Fruit fly (Drosophila melanogaster) whole organism, embryonic: ENCODE measurements around the gene Bap111.

Experiments
- ATbp ChIP-seq: fragments of 200-800 bp; sonication (Bioruptor generic); optimal IDR thresholded peaks from 2 replicates; lab custom pipeline; 2017; ENCODE audit warnings: missing biosample characterization, mild to moderate bottlenecking, missing genetic modification characterization, missing genetic modification reagents
- Aef1 ChIP-seq: fragments of 200-800 bp; sonication (Bioruptor generic); IDR thresholded peaks from 3 replicates; pipeline ENCODE4 v1.3.6; 2022; ENCODE audit warnings: missing biosample characterization, missing genetic modification characterization
- Awh ChIP-seq: fragments of 200-800 bp; sonication (Bioruptor generic); IDR thresholded peaks from 2 replicates; pipeline ENCODE4, ENCODE4 v1.3.6; 2022; ENCODE audit warnings: missing biosample characterization, missing genetic modification characterization
- BEAF-32 ChIP-seq: fragments of 200-800 bp; sonication (Bioruptor generic); optimal IDR thresholded peaks from 3 replicates; lab custom pipeline; 2017; ENCODE audit warnings: missing biosample characterization, missing genetic modification characterization, mild to moderate bottlenecking, moderate library complexity, missing genetic modification reagents
- Bdp1 ChIP-seq: fragments of 200-800 bp; sonication (Bioruptor generic); optimal IDR thresholded peaks from 3 replicates; lab custom pipeline; 2016; ENCODE audit warnings: missing biosample characterization, missing genetic modification characterization
- C15 ChIP-seq: fragments of 200-800 bp; sonication (Bioruptor generic); IDR thresholded peaks from 3 replicates; pipeline ENCODE4 v1.3.6; 2022; ENCODE audit warnings: missing biosample characterization, missing genetic modification characterization
- CG10209 ChIP-seq: fragments of 200-800 bp; sonication (Bioruptor generic); optimal IDR thresholded peaks from 3 replicates; lab custom pipeline; 2017; ENCODE audit warnings: missing biosample characterization, mild to moderate bottlenecking, missing genetic modification characterization, missing genetic modification reagents
- CG10267 ChIP-seq: fragments of 200-800 bp; sonication (Bioruptor generic); optimal IDR thresholded peaks from 2 replicates; lab custom pipeline; 2018; ENCODE audit warnings: missing biosample characterization, mild to moderate bottlenecking, missing genetic modification characterization, moderate library complexity
- CG14050 ChIP-seq: fragments of 200-800 bp; sonication (Bioruptor generic); IDR thresholded peaks from 3 replicates; pipeline ENCODE4 v1.3.6; 2022; ENCODE audit warnings: missing biosample characterization, missing genetic modification characterization
- CG15479 ChIP-seq: fragments of 200-800 bp; sonication (Bioruptor generic); optimal IDR thresholded peaks from 3 replicates; lab custom pipeline; 2019; ENCODE audit warnings: missing biosample characterization, mild to moderate bottlenecking, missing genetic modification characterization, moderate library complexity
- CG15514 ChIP-seq: fragments of 200-800 bp; sonication (Bioruptor generic); optimal IDR thresholded peaks from 3 replicates; lab custom pipeline; 2017; ENCODE audit warnings: missing biosample characterization, missing genetic modification characterization, mild to moderate bottlenecking, moderate library complexity, missing genetic modification reagents
- CG16779 ChIP-seq: fragments of 200-800 bp; sonication (Bioruptor generic); IDR thresholded peaks from 2 replicates; pipeline ENCODE4 v1.3.6; 2022; ENCODE audit warnings: missing biosample characterization, missing genetic modification characterization
- CG17186 ChIP-seq: fragments of 200-800 bp; sonication (Bioruptor generic); optimal IDR thresholded peaks from 3 replicates; lab custom pipeline; 2017; ENCODE audit warnings: missing biosample characterization, missing genetic modification reagents, missing genetic modification characterization
- CG2116 ChIP-seq: fragments of 200-800 bp; sonication (Bioruptor generic); optimal IDR thresholded peaks from 3 replicates; lab custom pipeline; 2018; ENCODE audit warnings: missing biosample characterization, mild to moderate bottlenecking, missing genetic modification characterization
- CG31365 ChIP-seq: fragments of 200-800 bp; sonication (Bioruptor generic); optimal IDR thresholded peaks from 2 replicates; lab custom pipeline; 2018; ENCODE audit warnings: missing biosample characterization, mild to moderate bottlenecking, missing genetic modification characterization
- CG4282 ChIP-seq: fragments of 200-800 bp; sonication (Bioruptor generic); optimal IDR thresholded peaks from 2 replicates; lab custom pipeline; 2016; ENCODE audit warnings: missing biosample characterization, missing genetic modification characterization
- CG4730 ChIP-seq: fragments of 200-800 bp; sonication (Bioruptor generic); IDR thresholded peaks from 2 replicates; pipeline ENCODE4 v1.3.6; 2022; ENCODE audit warnings: missing biosample characterization, missing genetic modification characterization
- CG7987 ChIP-seq: fragments of 200-800 bp; sonication (Bioruptor generic); optimal IDR thresholded peaks from 2 replicates; lab custom pipeline; 2018; ENCODE audit warnings: missing biosample characterization, mild to moderate bottlenecking, missing genetic modification characterization, moderate library complexity
- CG8359 ChIP-seq: fragments of 200-800 bp; sonication (Bioruptor generic); optimal IDR thresholded peaks from 2 replicates; lab custom pipeline; 2017; ENCODE audit warnings: missing biosample characterization, mild to moderate bottlenecking, missing genetic modification characterization, borderline replicate concordance
- Camta ChIP-seq: fragments of 200-800 bp; sonication (Bioruptor generic); optimal IDR thresholded peaks from 2 replicates; lab custom pipeline; 2016; ENCODE audit warnings: missing biosample characterization, missing genetic modification characterization
- Deaf1 ChIP-seq: fragments of 200-800 bp; optimal IDR thresholded peaks from 3 replicates; lab custom pipeline; 2019; ENCODE audit warnings: missing biosample characterization, mild to moderate bottlenecking, missing genetic modification characterization, moderate library complexity
- Doc2 ChIP-seq: fragments of 200-800 bp; sonication (Bioruptor generic); IDR thresholded peaks from 2 replicates; pipeline ENCODE4 v1.3.6; 2022; ENCODE audit warnings: missing biosample characterization, missing genetic modification characterization
- Dp ChIP-seq: fragments of 200-800 bp; sonication (Bioruptor generic); optimal IDR thresholded peaks from 2 replicates; lab custom pipeline; 2018; ENCODE audit warnings: missing biosample characterization, mild to moderate bottlenecking, missing genetic modification characterization, moderate library complexity
- E2f2 ChIP-seq: fragments of 200-800 bp; sonication (Bioruptor generic); IDR thresholded peaks from 2 replicates; pipeline ENCODE4 v1.3.6; 2022; ENCODE audit warnings: missing biosample characterization, missing genetic modification characterization
- Jarid2 ChIP-seq: fragments of 200-800 bp; sonication (Bioruptor generic); optimal IDR thresholded peaks from 3 replicates; lab custom pipeline; 2017; ENCODE audit warnings: mild to moderate bottlenecking, missing biosample characterization, missing genetic modification reagents, missing genetic modification characterization
- MTF-1 ChIP-seq: fragments of 200-800 bp; sonication (Bioruptor generic); optimal IDR thresholded peaks from 2 replicates; lab custom pipeline; 2018; ENCODE audit warnings: missing biosample characterization, mild to moderate bottlenecking, missing genetic modification characterization, borderline replicate concordance
- NK7.1 ChIP-seq: fragments of 200-800 bp; sonication (Bioruptor generic); optimal IDR thresholded peaks from 3 replicates; lab custom pipeline; 2016; ENCODE audit warnings: missing biosample characterization, missing genetic modification characterization
- Oaz ChIP-seq: fragments of 200-800 bp; sonication (Bioruptor generic); IDR thresholded peaks from 2 replicates; pipeline ENCODE4 v1.3.6; 2022; ENCODE audit warnings: missing biosample characterization, missing genetic modification characterization
- Pdp1 ChIP-seq, 2 experiments: fragments of 200-800 bp; sonication (Bioruptor generic); optimal IDR thresholded peaks; 3 replicates each; lab custom pipeline; 2016; ENCODE audit warnings: missing biosample characterization in 2 of 2, missing genetic modification characterization in 2 of 2, mild to moderate bottlenecking in 1 of 2, moderate library complexity in 1 of 2
- Poxn ChIP-seq: fragments of 200-800 bp; sonication (Bioruptor generic); IDR thresholded peaks from 2 replicates; pipeline ENCODE4 v1.3.6; 2022; ENCODE audit warnings: missing biosample characterization, missing genetic modification characterization
- Sin3A ChIP-seq: fragments of >200 bp; optimal IDR thresholded peaks from 2 replicates; lab custom pipeline; 2018
- Six4 ChIP-seq: fragments of 200-800 bp; sonication (Bioruptor generic); optimal IDR thresholded peaks from 2 replicates; lab custom pipeline; 2016; ENCODE audit warnings: missing biosample characterization, missing genetic modification characterization
- Sry-δ ChIP-seq: fragments of 200-800 bp; sonication (Bioruptor generic); optimal IDR thresholded peaks from 2 replicates; lab custom pipeline; 2016; ENCODE audit warnings: missing biosample characterization, missing genetic modification characterization
- Stat92E ChIP-seq, 3 experiments: fragments of >200 bp in 2 of 3; fragments of 200-800 bp in 1 of 3; sonication (Bioruptor generic) in 1 of 3; optimal IDR thresholded peaks; 2 replicates each; lab custom pipeline; 2017 to 2019; ENCODE audit warnings: missing biosample characterization in 3 of 3, missing genetic modification characterization in 3 of 3, mild to moderate bottlenecking in 1 of 3, moderate library complexity in 1 of 3
- Trl ChIP-seq, 3 experiments: fragments of >200 bp in 2 of 3; fragments of 200-800 bp in 1 of 3; sonication (Bioruptor generic) in 1 of 3; optimal IDR thresholded peaks; 2 replicates in 1 of 3; 3 replicates in 2 of 3; lab custom pipeline; 2016 to 2017; ENCODE audit warnings: missing biosample characterization in 1 of 3, missing genetic modification characterization in 1 of 3
- bcd ChIP-seq: fragments of 200-800 bp; sonication (Bioruptor generic); optimal IDR thresholded peaks from 2 replicates; lab custom pipeline; 2017; ENCODE audit warnings: missing biosample characterization, mild to moderate bottlenecking, missing genetic modification characterization
- btn ChIP-seq: fragments of 200-800 bp; sonication (Bioruptor generic); optimal IDR thresholded peaks from 2 replicates; lab custom pipeline; 2016; ENCODE audit warnings: missing biosample characterization, missing genetic modification characterization
- crol ChIP-seq: fragments of 200-800 bp; sonication (Bioruptor generic); IDR thresholded peaks from 2 replicates; pipeline ENCODE4 v1.3.6; 2022; ENCODE audit warnings: missing biosample characterization, missing genetic modification characterization
- eyg ChIP-seq: fragments of 200-800 bp; sonication (Bioruptor generic); optimal IDR thresholded peaks from 3 replicates; lab custom pipeline; 2016; ENCODE audit warnings: missing biosample characterization, missing genetic modification characterization
- hth ChIP-seq: fragments of >200 bp; optimal IDR thresholded peaks from 2 replicates; lab custom pipeline; 2017; ENCODE audit warnings: inconsistent platforms
- kni ChIP-seq: fragments of 200-800 bp; sonication (Bioruptor generic); optimal IDR thresholded peaks from 3 replicates; lab custom pipeline; 2017; ENCODE audit warnings: mild to moderate bottlenecking, missing biosample characterization, missing genetic modification reagents, missing genetic modification characterization
- nau ChIP-seq: fragments of 200-800 bp; sonication (Bioruptor generic); optimal IDR thresholded peaks from 3 replicates; lab custom pipeline; 2017; ENCODE audit warnings: missing biosample characterization, mild to moderate bottlenecking, missing genetic modification characterization, missing genetic modification reagents
- nmo ChIP-seq: fragments of 200-800 bp; sonication (Bioruptor generic); optimal IDR thresholded peaks from 2 replicates; lab custom pipeline; 2018; ENCODE audit warnings: missing biosample characterization, mild to moderate bottlenecking, missing genetic modification characterization, moderate library complexity
- pros ChIP-seq: fragments of 200-800 bp; sonication (Bioruptor generic); optimal IDR thresholded peaks from 3 replicates; lab custom pipeline; 2019; ENCODE audit warnings: missing biosample characterization, mild to moderate bottlenecking, missing genetic modification characterization, moderate library complexity
- sqz ChIP-seq: fragments of 200-800 bp; sonication (Bioruptor generic); optimal IDR thresholded peaks from 3 replicates; lab custom pipeline; 2018; ENCODE audit warnings: missing biosample characterization, mild to moderate bottlenecking, missing genetic modification characterization
- tll ChIP-seq, 2 experiments: fragments of 200-800 bp in 1 of 2; fragments of >200 bp in 1 of 2; sonication (Bioruptor generic) in 1 of 2; optimal IDR thresholded peaks; 2 replicates each; lab custom pipeline; 2017 to 2019; ENCODE audit warnings: missing biosample characterization in 2 of 2, missing genetic modification characterization in 2 of 2, mild to moderate bottlenecking in 1 of 2, moderate library complexity in 1 of 2
- tup ChIP-seq: fragments of 200-800 bp; sonication (Bioruptor generic); optimal IDR thresholded peaks from 2 replicates; lab custom pipeline; 2016; ENCODE audit warnings: missing biosample characterization, mild to moderate bottlenecking, missing genetic modification characterization, moderate library complexity
- zfh2 ChIP-seq: fragments of 200-800 bp; sonication (Bioruptor generic); optimal IDR thresholded peaks from 2 replicates; lab custom pipeline; 2016; ENCODE audit warnings: missing biosample characterization, missing genetic modification characterization

The Bap111 gene

dm6 chrX:9103308-9104185, 45.6 kb upstream of the Bap111 start, which contains the start of gene CG7766 (continued):
- TF ChIP-seq crol: peak; percentile 57; the same call in 1 of the 2 replicates
- peak; percentile 37 for TF ChIP-seq CG17186 (GFP tag; lab: Kevin White, UChicago)
- peak; percentile 79 for TF ChIP-seq E2f2 (GFP tag; lab: Robert Waterston, UW)
- TF ChIP-seq Dp (GFP tag; lab: Kevin White, UChicago): peak; percentile 73
- peak; percentile 22 for TF ChIP-seq nmo
- TF ChIP-seq NK7.1 (GFP tag; lab: Kevin White, UChicago): no peak
- TF ChIP-seq sqz (GFP tag; lab: Kevin White, UChicago): no peak
- no peak for TF ChIP-seq kni
- TF ChIP-seq Doc2: no peak
- TF ChIP-seq CG8359: no peak
- TF ChIP-seq MTF-1: no peak
- TF ChIP-seq CG31365 (tag; lab: Kevin White, UChicago): no peak
- TF ChIP-seq CG14050 (GFP tag; lab: Robert Waterston, UW): no peak
- TF ChIP-seq Awh (GFP tag; lab: Robert Waterston, UW): no peak
- TF ChIP-seq eyg (GFP tag; lab: Kevin White, UChicago): no peak
- no peak for TF ChIP-seq Aef1 (GFP tag; lab: Robert Waterston, UW)
- TF ChIP-seq CG15514 (GFP tag; lab: Kevin White, UChicago): no peak
- TF ChIP-seq Oaz (GFP tag; lab: Robert Waterston, UW): no peak
- TF ChIP-seq C15 (GFP tag; lab: Robert Waterston, UW): no peak
- TF ChIP-seq Camta (GFP tag; lab: Kevin White, UChicago): no peak
- TF ChIP-seq Jarid2 (GFP tag; lab: Kevin White, UChicago): no peak
- no peak for TF ChIP-seq Deaf1 (tag; lab: Kevin White, UChicago)
- TF ChIP-seq CG4282 (GFP tag; lab: Kevin White, UChicago): no peak
- TF ChIP-seq Trl (optimal IDR thresholded peaks at IDR 0.05; lab: Kevin White, UChicago): no peak
- TF ChIP-seq Trl (GFP tag; optimal IDR thresholded peaks at IDR 0.05; lab: Kevin White, UChicago): no peak
- TF ChIP-seq CG10209 (GFP tag; lab: Kevin White, UChicago): no peak
- peak in 1 of 2 experiments; percentile 86 for TF ChIP-seq tll (GFP tag; optimal IDR thresholded peaks at IDR 0.05; lab: Kevin White, UChicago)
- TF ChIP-seq zfh2 (GFP tag; lab: Kevin White, UChicago): no peak
- TF ChIP-seq BEAF-32 (GFP tag; lab: Kevin White, UChicago): peak; percentile 35
- no peak for TF ChIP-seq nau (GFP tag; lab: Kevin White, UChicago)
- TF ChIP-seq tup: no peak
- TF ChIP-seq Bdp1 (GFP tag; lab: Kevin White, UChicago): no peak
- no peak for TF ChIP-seq hth
- TF ChIP-seq CG4730 (GFP tag; lab: Robert Waterston, UW): no peak
- TF ChIP-seq ATbp: no peak
- TF ChIP-seq CG15479 (GFP tag; lab: Kevin White, UChicago): no peak
- TF ChIP-seq Poxn (GFP tag; lab: Robert Waterston, UW): no peak
- no peak for TF ChIP-seq pros (GFP tag; lab: Kevin White, UChicago)
- TF ChIP-seq CG2116 (GFP tag; lab: Kevin White, UChicago): peak; percentile 13
- no peak for TF ChIP-seq Stat92E (GFP tag; optimal IDR thresholded peaks at IDR 0.05; lab: Kevin White, UChicago)
- no peak for TF ChIP-seq CG16779 (GFP tag; lab: Robert Waterston, UW)
- TF ChIP-seq btn (GFP tag; lab: Kevin White, UChicago): no peak
- no peak for TF ChIP-seq CG10267
- no peak for TF ChIP-seq CG7987 (GFP tag; lab: Kevin White, UChicago)
- peak; percentile 23 for TF ChIP-seq Sin3A (lab: Kevin White, UChicago)
- TF ChIP-seq bcd (GFP tag; lab: Kevin White, UChicago): no peak
- TF ChIP-seq Six4 (GFP tag; lab: Kevin White, UChicago): no peak
- TF ChIP-seq Pdp1 (GFP tag; optimal IDR thresholded peaks at IDR 0.05; lab: Kevin White, UChicago): peak in 1 of 2 experiments; percentile 92
- TF ChIP-seq Sry-δ (GFP tag; lab: Kevin White, UChicago): peak; percentile 5
